Worm (Caenorhabditis elegans) whole organism, early embryonic: Measurements from ENCODE around the gene R155.5.

Experiments used
- B0310.2 ChIP-seq: sonication (generic microtip); optimal IDR thresholded peaks from 2 replicates; lab custom pipeline; 2016; ENCODE audit warnings: mild to moderate bottlenecking, missing genetic modification characterization, missing compliant biosample characterization
- F13C5.2 ChIP-seq: sonication (generic microtip); optimal IDR thresholded peaks from 2 replicates; lab custom pipeline; 2017; ENCODE audit warnings: mild to moderate bottlenecking, missing genetic modification characterization, inconsistent platforms, missing compliant biosample characterization
- aly-1 ChIP-seq: sonication (generic microtip); optimal IDR thresholded peaks from 2 replicates; lab custom pipeline; 2016; ENCODE audit warnings: missing genetic modification characterization, missing compliant biosample characterization
- ama-1 ChIP-seq: fragments of 150-350 bp; optimal IDR thresholded peaks from 2 replicates; lab custom pipeline; 2014
- ceh-13 ChIP-seq: fragments of 200-800 bp; sonication (Bioruptor generic); optimal IDR thresholded peaks from 2 replicates; lab custom pipeline; 2018; ENCODE audit warnings: mild to moderate bottlenecking, missing genetic modification characterization, missing compliant biosample characterization
- ceh-36 ChIP-seq: sonication (generic microtip); optimal IDR thresholded peaks from 2 replicates; lab custom pipeline; 2016; ENCODE audit warnings: missing genetic modification characterization, inconsistent platforms, missing compliant biosample characterization
- ets-7 ChIP-seq: sonication (generic microtip); optimal IDR thresholded peaks from 2 replicates; lab custom pipeline; 2016; ENCODE audit warnings: missing genotype, missing genetic modification characterization, missing compliant biosample characterization
- flt-1 ChIP-seq: fragments of 200-800 bp; sonication (Bioruptor generic); IDR thresholded peaks from 2 replicates; pipeline ENCODE4 v1.3.6; 2022; ENCODE audit warnings: missing genetic modification characterization, missing compliant biosample characterization
- hmbx-1 ChIP-seq: sonication (generic microtip); optimal IDR thresholded peaks from 2 replicates; lab custom pipeline; 2016; ENCODE audit warnings: mild to moderate bottlenecking, missing genetic modification characterization, missing compliant biosample characterization
- hmg-4 ChIP-seq: fragments of 200-800 bp; sonication (Bioruptor generic); optimal IDR thresholded peaks from 2 replicates; lab custom pipeline; 2018; ENCODE audit warnings: mild to moderate bottlenecking, missing genetic modification characterization, missing compliant biosample characterization
- hnd-1 ChIP-seq: sonication (generic microtip); optimal IDR thresholded peaks from 2 replicates; lab custom pipeline; 2016; ENCODE audit warnings: missing genetic modification characterization, missing compliant biosample characterization
- pes-1 ChIP-seq: fragments of 200-800 bp; sonication (Bioruptor generic); IDR thresholded peaks from 2 replicates; pipeline ENCODE4 v1.3.6; 2022; ENCODE audit warnings: missing genetic modification reagents, missing genetic modification characterization, missing compliant biosample characterization
- scrt-1 ChIP-seq: fragments of 200-800 bp; sonication (Bioruptor generic); IDR thresholded peaks from 2 replicates; pipeline ENCODE4 v1.3.6; 2022; ENCODE audit warnings: missing genetic modification characterization, missing compliant biosample characterization
- sea-1 ChIP-seq: fragments of 200-800 bp; sonication (Bioruptor generic); conservative IDR thresholded peaks from 2 replicates; pipeline ENCODE4 v1.3.6; 2022; ENCODE audit warnings: missing genetic modification characterization, missing compliant biosample characterization
- tbx-11 ChIP-seq: fragments of 200-800 bp; sonication (Bioruptor generic); IDR thresholded peaks from 2 replicates; pipeline ENCODE4 v1.3.6; 2022; ENCODE audit warnings: missing genetic modification characterization, missing compliant biosample characterization
- tbx-37 ChIP-seq: fragments of 200-800 bp; sonication (Bioruptor generic); conservative IDR thresholded peaks from 2 replicates; pipeline ENCODE4 v1.3.6; 2022; ENCODE audit warnings: missing genetic modification reagents, missing genetic modification characterization, missing compliant biosample characterization
- tra-4 ChIP-seq: sonication (generic microtip); optimal IDR thresholded peaks from 2 replicates; lab custom pipeline; 2017; ENCODE audit warnings: missing genetic modification characterization, missing compliant biosample characterization

Gene R155.5

ce11 chrIII:1976642-1977041, 6.3 kb upstream of the R155.5 start, which contains the start of gene R155.3:
Gene R155.3, minus strand, starts transcription at chrIII:1976742.
- TF ChIP-seq pes-1 (GFP tag; lab: Robert Waterston, UW) (no peak), flt-1 (no peak), hmg-4 (GFP tag; lab: Kevin White, UChicago) (no peak), aly-1 (tag; lab: Kevin White, UChicago) (no peak), scrt-1 (GFP tag; lab: Robert Waterston, UW) (no peak)

ce11 chrIII:1975992-1976391, 5.7 kb upstream of the R155.5 start:
- no peak for TF ChIP-seq ceh-13 (GFP tag; lab: Kevin White, UChicago)
- TF ChIP-seq ama-1 (lab: Kevin White, UChicago), result no peak
- no peak for TF ChIP-seq sea-1
- no peak for TF ChIP-seq flt-1
- no peak for TF ChIP-seq ceh-36
- TF ChIP-seq tbx-37 (GFP tag; lab: Robert Waterston, UW), result no peak
- no peak for TF ChIP-seq tra-4 (tag; lab: Kevin White, UChicago)
- TF ChIP-seq pes-1 (GFP tag; lab: Robert Waterston, UW), result no peak
- TF ChIP-seq hmg-4 (GFP tag; lab: Kevin White, UChicago), result no peak
- no peak for TF ChIP-seq B0310.2 (tag; lab: Kevin White, UChicago)
- TF ChIP-seq ets-7 (tag; lab: Kevin White, UChicago), result no peak
- no peak for TF ChIP-seq hmbx-1 (tag; lab: Kevin White, UChicago)
- no peak for TF ChIP-seq aly-1 (tag; lab: Kevin White, UChicago)
- no peak for TF ChIP-seq scrt-1 (GFP tag; lab: Robert Waterston, UW)
- TF ChIP-seq tbx-11 (GFP tag; lab: Robert Waterston, UW), result no peak
- TF ChIP-seq F13C5.2 (tag; lab: Kevin White, UChicago), result no peak
- no peak for TF ChIP-seq hnd-1

- TF ChIP-seq sea-1, result no peak
These were observed 531 bp downstream of the R155.5 start, which contains the start of gene moa-1 for ce11 chrIII:1969802-1970201. Gene moa-1, minus strand, starts transcription at chrIII:1969902.

ce11 chrIII:1963128-1963527, 7.2 kb downstream of the R155.5 start:
- TF ChIP-seq B0310.2 (tag; lab: Kevin White, UChicago) (no peak), flt-1 (no peak), ceh-13 (GFP tag; lab: Kevin White, UChicago) (no peak), tbx-37 (GFP tag; lab: Robert Waterston, UW) (no peak)

ce11 chrIII:1962552-1962951, 7.8 kb downstream of the R155.5 start:
- TF ChIP-seq sea-1, result no peak
- TF ChIP-seq F13C5.2 (tag; lab: Kevin White, UChicago), result no peak

ce11 chrIII:1961895-1962506, 8.3 kb downstream of the R155.5 start, which contains the start of gene mboa-6:
Gene mboa-6, minus strand, starts transcription at chrIII:1961945.
- TF ChIP-seq tbx-11 (GFP tag; lab: Robert Waterston, UW) (no peak), F13C5.2 (tag; lab: Kevin White, UChicago) (peak; percentile 10)

ce11 chrIII:1955520-1956095, 14.7 kb downstream of the R155.5 start:
- TF ChIP-seq F13C5.2 (tag; lab: Kevin White, UChicago), result no peak
- TF ChIP-seq ceh-36, result no peak
- no peak for TF ChIP-seq hnd-1
- no peak for TF ChIP-seq pes-1 (GFP tag; lab: Robert Waterston, UW)
- TF ChIP-seq ets-7 (tag; lab: Kevin White, UChicago), result no peak

ce11 chrIII:1951388-1951787, 18.9 kb downstream of the R155.5 start, which contains the start of gene F53A3.7:
Gene F53A3.7, plus strand, starts transcription at chrIII:1951526.
- TF ChIP-seq flt-1 (no peak), tra-4 (tag; lab: Kevin White, UChicago) (no peak), ama-1 (lab: Kevin White, UChicago) (peak; percentile 75), tbx-11 (GFP tag; lab: Robert Waterston, UW) (no peak), hnd-1 (no peak), tbx-37 (GFP tag; lab: Robert Waterston, UW) (no peak), hmbx-1 (tag; lab: Kevin White, UChicago) (no peak), aly-1 (tag; lab: Kevin White, UChicago) (no peak), B0310.2 (tag; lab: Kevin White, UChicago) (no peak)

ce11 chrIII:1950236-1950635, 20.1 kb downstream of the R155.5 start, which contains the start of the genes polh-1 and rps-22:
Gene polh-1, minus strand, starts transcription at chrIII:1950269.
Gene rps-22, plus strand, starts transcription at chrIII:1950535.
- TF ChIP-seq pes-1 (GFP tag; lab: Robert Waterston, UW) (no peak), flt-1 (peak; percentile 55), sea-1 (no peak), tra-4 (tag; lab: Kevin White, UChicago) (peak; percentile 3), hmbx-1 (tag; lab: Kevin White, UChicago) (no peak), scrt-1 (GFP tag; lab: Robert Waterston, UW) (no peak), tbx-37 (GFP tag; lab: Robert Waterston, UW) (no peak), ceh-36 (no peak), F13C5.2 (tag; lab: Kevin White, UChicago) (peak; percentile 75), hmg-4 (GFP tag; lab: Kevin White, UChicago) (peak; percentile 11), tbx-11 (GFP tag; lab: Robert Waterston, UW) (no peak), hnd-1 (no peak), ets-7 (tag; lab: Kevin White, UChicago) (no peak), aly-1 (tag; lab: Kevin White, UChicago) (no peak), ama-1 (lab: Kevin White, UChicago) (no peak), B0310.2 (tag; lab: Kevin White, UChicago) (no peak)
